Worm (Caenorhabditis elegans): Measurements from ENCODE around the gene sago-1.

The sago-1 gene

ce11 chrV:6278117-6279081, 25.2 kb upstream of the sago-1 start, which contains the start of gene fil-2 (continued):
- peak; percentile 54 for TF ChIP-seq duxl-1 (tag; optimal IDR thresholded peaks at IDR 0.05; ENCODE audit: poor library complexity)
- no peak for TF ChIP-seq daf-19 (GFP tag; conservative IDR thresholded peaks at IDR 0.05)
- TF ChIP-seq nhr-76 (tag; optimal IDR thresholded peaks at IDR 0.05), result no peak
- no peak for TF ChIP-seq nhr-237 (tag; optimal IDR thresholded peaks at IDR 0.05)
- peak in 1 of 2 experiments; percentile 12 for TF ChIP-seq hif-1 (tag; optimal IDR thresholded peaks at IDR 0.05)
- no peak for TF ChIP-seq ceh-28 (tag; optimal IDR thresholded peaks at IDR 0.05)
- TF ChIP-seq vab-7 (GFP tag; IDR thresholded peaks at IDR 0.05), result no peak
- TF ChIP-seq F26F4.8 (GFP tag; conservative IDR thresholded peaks at IDR 0.05), result no peak
- peak; percentile 14 for TF ChIP-seq pqm-1 (tag; optimal IDR thresholded peaks at IDR 0.05)
- TF ChIP-seq ceh-82 (tag; optimal IDR thresholded peaks at IDR 0.05), result no peak
- no peak; the same call in 1 of the 2 replicates for TF ChIP-seq pha-4 (GFP tag; IDR thresholded peaks at IDR 0.05)
- TF ChIP-seq pha-4 (tag; optimal IDR thresholded peaks at IDR 0.05), result no peak
- peak; percentile 42; the same call in 1 of the 2 replicates for TF ChIP-seq Y48G9A.11 (GFP tag; IDR thresholded peaks at IDR 0.05)
- peak; percentile 28 for TF ChIP-seq nhr-25 (tag; optimal IDR thresholded peaks at IDR 0.05; ENCODE audit: borderline replicate concordance, insufficient read depth)
- no peak for TF ChIP-seq nhr-41 (GFP tag; IDR thresholded peaks at IDR 0.05)
- no peak for TF ChIP-seq zfp-2 (tag; optimal IDR thresholded peaks at IDR 0.05)
- no peak for TF ChIP-seq mdl-1 (tag; optimal IDR thresholded peaks at IDR 0.05)
- no peak for TF ChIP-seq spr-1 (tag; optimal IDR thresholded peaks at IDR 0.05)
- TF ChIP-seq egl-27 (tag; optimal IDR thresholded peaks at IDR 0.05), result no peak
- TF ChIP-seq lin-38 (GFP tag; IDR thresholded peaks at IDR 0.05), result no peak
- no peak for TF ChIP-seq zag-1 (tag; optimal IDR thresholded peaks at IDR 0.05)
- no peak for TF ChIP-seq nhr-111 (GFP tag; optimal IDR thresholded peaks at IDR 0.05)
- TF ChIP-seq php-3 (GFP tag; IDR thresholded peaks at IDR 0.05), result no peak
- TF ChIP-seq hlh-11 (tag; optimal IDR thresholded peaks at IDR 0.05), result no peak
- TF ChIP-seq nhr-28 (tag; optimal IDR thresholded peaks at IDR 0.05), result peak; percentile 73
- TF ChIP-seq dve-1 (tag; optimal IDR thresholded peaks at IDR 0.05; ENCODE audit: insufficient read depth), result peak; percentile 69
- peak; percentile 59 for TF ChIP-seq nhr-102 (tag; optimal IDR thresholded peaks at IDR 0.05)
- peak; percentile 75 for TF ChIP-seq aha-1 (tag)
- TF ChIP-seq F44E2.7 (GFP tag; IDR thresholded peaks at IDR 0.05), result no peak
- no peak for TF ChIP-seq cey-2 (tag; optimal IDR thresholded peaks at IDR 0.05; ENCODE audit: borderline replicate concordance, insufficient read depth)
- TF ChIP-seq nhr-42 (GFP tag; IDR thresholded peaks at IDR 0.05), result peak; percentile 73; the same call in 1 of the 2 replicates
- peak; percentile 50 to 58 for TF ChIP-seq unc-62 (GFP tag; optimal IDR thresholded peaks at IDR 0.05 in 1 of 2)
- TF ChIP-seq unc-62 (tag; optimal IDR thresholded peaks at IDR 0.05), result no peak
- TF ChIP-seq arid-1 (GFP tag; conservative IDR thresholded peaks at IDR 0.05), result no peak
- TF ChIP-seq mxl-3 (GFP tag; optimal IDR thresholded peaks at IDR 0.05), result no peak
- no peak for TF ChIP-seq ztf-7 (tag; optimal IDR thresholded peaks at IDR 0.05)
- no peak for TF ChIP-seq nhr-48 (tag; optimal IDR thresholded peaks at IDR 0.05)
- peak; percentile 74 for TF ChIP-seq T26A8.4 (GFP tag; IDR thresholded peaks at IDR 0.05)
- TF ChIP-seq tag-97 (GFP tag; IDR thresholded peaks at IDR 0.05), result no peak
- 0 out of 2 replicates have a peak, but pooled peaks have one; percentile 39 for TF ChIP-seq lin-29 (GFP tag; IDR thresholded peaks at IDR 0.05)
- TF ChIP-seq unc-39 (tag; optimal IDR thresholded peaks at IDR 0.05), result no peak
- peak; percentile 52 for TF ChIP-seq zip-2 (tag; optimal IDR thresholded peaks at IDR 0.05)
- no peak for TF ChIP-seq lin-15B (tag; optimal IDR thresholded peaks at IDR 0.05)
- peak in 1 of 2 experiments; percentile 10 for TF ChIP-seq lsy-2 (tag; optimal IDR thresholded peaks at IDR 0.05)
- no peak for TF ChIP-seq ZK546.5 (tag; optimal IDR thresholded peaks at IDR 0.05)
- TF ChIP-seq snpc-1.2 (GFP tag; IDR thresholded peaks at IDR 0.05), result 0 out of 2 replicates have a peak, but pooled peaks have one; percentile 23
- TF ChIP-seq ceh-32 (tag; optimal IDR thresholded peaks at IDR 0.05; ENCODE audit: poor library complexity), result no peak
- no peak for TF ChIP-seq lin-1 (GFP tag; IDR thresholded peaks at IDR 0.05)
- no peak for TF ChIP-seq dpl-1 (GFP tag; optimal IDR thresholded peaks at IDR 0.05)

All from whole organism, L4 larva.